Fruit fly (Drosophila melanogaster) whole organism, embryonic: Measurements from ENCODE around the gene Kat60.

ENCODE experiments used
- Aef1 ChIP-seq: fragments of 200-800 bp; sonication (Bioruptor generic); IDR thresholded peaks from 3 replicates; pipeline ENCODE4 v1.3.6; 2022; ENCODE audit warnings: missing biosample characterization, missing genetic modification characterization
- Antp ChIP-seq: fragments of 200-800 bp; sonication (Bioruptor generic); optimal IDR thresholded peaks from 3 replicates; lab custom pipeline; 2016; ENCODE audit warnings: missing biosample characterization, missing genetic modification characterization
- CG10267 ChIP-seq: fragments of 200-800 bp; sonication (Bioruptor generic); optimal IDR thresholded peaks from 2 replicates; lab custom pipeline; 2018; ENCODE audit warnings: missing biosample characterization, mild to moderate bottlenecking, missing genetic modification characterization, moderate library complexity
- CG10565 ChIP-seq: fragments of 200-800 bp; sonication (Bioruptor generic); optimal IDR thresholded peaks from 3 replicates; lab custom pipeline; 2016; ENCODE audit warnings: missing biosample characterization, mild to moderate bottlenecking, missing genetic modification characterization
- CG12236 ChIP-seq: fragments of 200-800 bp; sonication (Bioruptor generic); optimal IDR thresholded peaks from 2 replicates; lab custom pipeline; 2016; ENCODE audit warnings: missing biosample characterization, missing genetic modification characterization
- CG12391 ChIP-seq: fragments of 200-800 bp; sonication (Bioruptor generic); optimal IDR thresholded peaks from 3 replicates; lab custom pipeline; 2018; ENCODE audit warnings: missing biosample characterization, mild to moderate bottlenecking, missing genetic modification characterization, moderate library complexity
- CG13287 ChIP-seq: fragments of 200-800 bp; sonication (Bioruptor generic); IDR thresholded peaks from 2 replicates; pipeline ENCODE4 v1.3.6; 2022; ENCODE audit warnings: missing biosample characterization, missing genetic modification characterization; ENCODE audit not compliant: partially characterized antibody
- CG13424 ChIP-seq: fragments of 200-800 bp; sonication (Bioruptor generic); optimal IDR thresholded peaks from 2 replicates; lab custom pipeline; 2019; ENCODE audit warnings: missing biosample characterization, mild to moderate bottlenecking, missing genetic modification characterization, moderate library complexity
- CG15011 ChIP-seq: fragments of 200-800 bp; sonication (Bioruptor generic); optimal IDR thresholded peaks from 3 replicates; lab custom pipeline; 2018; ENCODE audit warnings: missing biosample characterization, mild to moderate bottlenecking, missing genetic modification characterization
- CG1529 ChIP-seq: fragments of 200-800 bp; sonication (Bioruptor generic); optimal IDR thresholded peaks from 3 replicates; lab custom pipeline; 2018; ENCODE audit warnings: missing biosample characterization, missing genetic modification characterization
- CG17829 ChIP-seq: fragments of 200-800 bp; optimal IDR thresholded peaks from 2 replicates; lab custom pipeline; 2019; ENCODE audit warnings: missing biosample characterization, mild to moderate bottlenecking, missing genetic modification characterization, moderate library complexity
- CG17912 ChIP-seq: fragments of 200-800 bp; sonication (Bioruptor generic); optimal IDR thresholded peaks from 2 replicates; lab custom pipeline; 2018; ENCODE audit warnings: missing biosample characterization, mild to moderate bottlenecking, missing genetic modification characterization
- CG2202 ChIP-seq: fragments of 200-800 bp; sonication (Bioruptor generic); optimal IDR thresholded peaks from 2 replicates; lab custom pipeline; 2018; ENCODE audit warnings: missing biosample characterization, mild to moderate bottlenecking, missing genetic modification characterization
- CG32767 ChIP-seq: fragments of 200-800 bp; sonication (Bioruptor generic); IDR thresholded peaks from 2 replicates; pipeline ENCODE4 v1.3.6; 2022; ENCODE audit warnings: missing biosample characterization, missing genetic modification characterization
- CG33557 ChIP-seq: fragments of 200-800 bp; sonication (Bioruptor generic); optimal IDR thresholded peaks from 2 replicates; lab custom pipeline; 2019; ENCODE audit warnings: missing biosample characterization, mild to moderate bottlenecking, missing genetic modification characterization, moderate library complexity
- CG4360 ChIP-seq: fragments of 200-800 bp; sonication (Bioruptor generic); IDR thresholded peaks from 2 replicates; pipeline ENCODE4 v1.3.6; 2022; ENCODE audit warnings: missing biosample characterization, missing genetic modification characterization
- CG4617 ChIP-seq: fragments of 200-800 bp; sonication (Bioruptor generic); optimal IDR thresholded peaks from 3 replicates; lab custom pipeline; 2016; ENCODE audit warnings: missing biosample characterization, missing genetic modification characterization, borderline replicate concordance
- CG7745 ChIP-seq: fragments of 200-800 bp; sonication (Bioruptor generic); optimal IDR thresholded peaks from 2 replicates; lab custom pipeline; 2018; ENCODE audit warnings: missing biosample characterization, mild to moderate bottlenecking, missing genetic modification characterization, moderate library complexity
- CG8281 ChIP-seq: fragments of 200-800 bp; sonication (Bioruptor generic); optimal IDR thresholded peaks from 2 replicates; lab custom pipeline; 2018; ENCODE audit warnings: missing biosample characterization, mild to moderate bottlenecking, missing genetic modification characterization, moderate library complexity
- CG9932 ChIP-seq: fragments of 200-800 bp; sonication (Bioruptor generic); IDR thresholded peaks from 2 replicates; pipeline ENCODE4 v1.3.6; 2022; ENCODE audit warnings: missing biosample characterization, missing genetic modification characterization
- Camta ChIP-seq: fragments of 200-800 bp; sonication (Bioruptor generic); optimal IDR thresholded peaks from 2 replicates; lab custom pipeline; 2016; ENCODE audit warnings: missing biosample characterization, missing genetic modification characterization
- Dfd ChIP-seq, 2 experiments: fragments of >200 bp; optimal IDR thresholded peaks; 2 replicates each; lab custom pipeline; 2017; ENCODE audit warnings: missing biosample characterization in 2 of 2, missing genetic modification characterization in 2 of 2
- HHEX ChIP-seq: fragments of 200-800 bp; sonication (Bioruptor generic); optimal IDR thresholded peaks from 3 replicates; lab custom pipeline; 2017; ENCODE audit warnings: missing biosample characterization, mild to moderate bottlenecking, missing genetic modification characterization, missing genetic modification reagents
- Hr39 ChIP-seq: fragments of >200 bp; optimal IDR thresholded peaks from 2 replicates; lab custom pipeline; 2017
- Hsf ChIP-seq: fragments of 200-800 bp; sonication (Bioruptor generic); optimal IDR thresholded peaks from 3 replicates; lab custom pipeline; 2016; ENCODE audit warnings: missing biosample characterization, missing genetic modification characterization
- Lhr ChIP-seq: fragments of 200-800 bp; sonication (Bioruptor generic); optimal IDR thresholded peaks from 3 replicates; lab custom pipeline; 2017; ENCODE audit warnings: mild to moderate bottlenecking, missing biosample characterization, missing genetic modification reagents, missing genetic modification characterization
- Lim3 ChIP-seq: fragments of 200-800 bp; sonication (Bioruptor generic); IDR thresholded peaks from 2 replicates; pipeline ENCODE4 v1.3.6; 2022; ENCODE audit warnings: missing biosample characterization, missing genetic modification characterization
- Lpt ChIP-seq: fragments of >200 bp; optimal IDR thresholded peaks from 2 replicates; lab custom pipeline; 2018; ENCODE audit warnings: missing biosample characterization, missing genetic modification characterization
- MBD-R2 ChIP-seq: fragments of 200-800 bp; sonication (Bioruptor generic); IDR thresholded peaks from 2 replicates; pipeline ENCODE4 v1.3.6; 2022; ENCODE audit warnings: missing biosample characterization, missing genetic modification characterization
- Myb ChIP-seq: fragments of 200-800 bp; sonication (Bioruptor generic); optimal IDR thresholded peaks from 2 replicates; lab custom pipeline; 2016; ENCODE audit warnings: missing biosample characterization, missing genetic modification characterization
- Opbp ChIP-seq: fragments of 200-800 bp; sonication (Bioruptor generic); IDR thresholded peaks from 3 replicates; pipeline ENCODE4 v1.3.6; 2022; ENCODE audit warnings: missing biosample characterization, missing genetic modification characterization; ENCODE audit not compliant: partially characterized antibody
- PHDP ChIP-seq: fragments of 200-800 bp; sonication (Bioruptor generic); optimal IDR thresholded peaks from 3 replicates; lab custom pipeline; 2018; ENCODE audit warnings: missing biosample characterization, mild to moderate bottlenecking, missing genetic modification characterization, moderate library complexity
- Taf1 ChIP-seq: fragments of 200-800 bp; sonication (Bioruptor generic); IDR thresholded peaks from 2 replicates; pipeline ENCODE4 v1.3.6; 2022; ENCODE audit warnings: missing biosample characterization, missing genetic modification characterization
- Trl ChIP-seq, 3 experiments: fragments of >200 bp in 2 of 3; fragments of 200-800 bp in 1 of 3; sonication (Bioruptor generic) in 1 of 3; optimal IDR thresholded peaks; 2 replicates in 1 of 3; 3 replicates in 2 of 3; lab custom pipeline; 2016 to 2017; ENCODE audit warnings: missing biosample characterization in 1 of 3, missing genetic modification characterization in 1 of 3
- Usf ChIP-seq: fragments of 200-800 bp; sonication (Bioruptor generic); optimal IDR thresholded peaks from 2 replicates; lab custom pipeline; 2017; ENCODE audit warnings: missing genotype, missing biosample characterization, missing genetic modification characterization
- ato ChIP-seq: fragments of 200-800 bp; sonication (Bioruptor generic); IDR thresholded peaks from 2 replicates; pipeline ENCODE4 v1.3.6; 2022; ENCODE audit warnings: missing biosample characterization, missing genetic modification characterization; ENCODE audit not compliant: partially characterized antibody
- chif ChIP-seq, 2 experiments: fragments of 200-800 bp; sonication (Bioruptor generic); optimal IDR thresholded peaks; 3 replicates each; lab custom pipeline; 2016; ENCODE audit warnings: missing biosample characterization in 2 of 2, missing genetic modification characterization in 2 of 2
- chinmo ChIP-seq: fragments of 200-800 bp; sonication (Bioruptor generic); IDR thresholded peaks from 4 replicates; pipeline ENCODE4 v1.3.6; 2022; ENCODE audit warnings: missing biosample characterization, missing genetic modification characterization; ENCODE audit not compliant: partially characterized antibody
- dmrt11E ChIP-seq: fragments of 200-800 bp; sonication (Bioruptor generic); optimal IDR thresholded peaks from 3 replicates; lab custom pipeline; 2018; ENCODE audit warnings: missing biosample characterization, mild to moderate bottlenecking, missing genetic modification characterization, moderate library complexity
- dysf ChIP-seq: fragments of 200-800 bp; sonication (Bioruptor generic); IDR thresholded peaks from 3 replicates; pipeline ENCODE4 v1.3.6; 2022; ENCODE audit warnings: missing biosample characterization, missing genetic modification characterization
- eve ChIP-seq, 2 experiments: fragments of >200 bp; optimal IDR thresholded peaks; 2 replicates each; lab custom pipeline; 2017; ENCODE audit warnings: missing biosample characterization in 2 of 2, missing genetic modification characterization in 2 of 2
- ewg ChIP-seq: fragments of 200-800 bp; sonication (Bioruptor generic); optimal IDR thresholded peaks from 3 replicates; lab custom pipeline; 2017; ENCODE audit warnings: mild to moderate bottlenecking, missing biosample characterization, missing genetic modification reagents, missing genetic modification characterization
- gce ChIP-seq: fragments of 200-800 bp; sonication (Bioruptor generic); IDR thresholded peaks from 3 replicates; pipeline ENCODE4 v1.3.6; 2022; ENCODE audit warnings: missing biosample characterization, missing genetic modification characterization
- hb ChIP-seq: fragments of 200-800 bp; sonication (Bioruptor generic); IDR thresholded peaks from 3 replicates; pipeline ENCODE4 v1.3.6; 2022; ENCODE audit warnings: missing biosample characterization, missing genetic modification characterization; ENCODE audit not compliant: partially characterized antibody
- hth ChIP-seq: fragments of >200 bp; optimal IDR thresholded peaks from 2 replicates; lab custom pipeline; 2017; ENCODE audit warnings: inconsistent platforms
- inv ChIP-seq: fragments of 200-800 bp; sonication (Bioruptor generic); IDR thresholded peaks from 2 replicates; pipeline ENCODE4 v1.3.6; 2022; ENCODE audit warnings: missing biosample characterization, missing genetic modification characterization; ENCODE audit not compliant: partially characterized antibody
- lola ChIP-seq, 3 experiments: fragments of >200 bp in 2 of 3; fragments of 200-800 bp in 1 of 3; sonication (Bioruptor generic) in 1 of 3; optimal IDR thresholded peaks; 2 replicates each; lab custom pipeline; 2017 to 2019; ENCODE audit warnings: missing biosample characterization in 3 of 3, missing genetic modification characterization in 3 of 3, mild to moderate bottlenecking in 1 of 3, moderate library complexity in 1 of 3
- pb ChIP-seq: fragments of 200-800 bp; sonication (Bioruptor generic); optimal IDR thresholded peaks from 3 replicates; lab custom pipeline; 2016; ENCODE audit warnings: missing biosample characterization, missing genetic modification characterization
- sug ChIP-seq: fragments of 200-800 bp; optimal IDR thresholded peaks from 2 replicates; lab custom pipeline; 2019; ENCODE audit warnings: missing biosample characterization, mild to moderate bottlenecking, missing genetic modification characterization, moderate library complexity
- trh ChIP-seq: fragments of 200-800 bp; sonication (Bioruptor generic); optimal IDR thresholded peaks from 2 replicates; lab custom pipeline; 2016; ENCODE audit warnings: missing biosample characterization, missing genetic modification characterization
- wek ChIP-seq: fragments of 200-800 bp; sonication (Bioruptor generic); optimal IDR thresholded peaks from 3 replicates; lab custom pipeline; 2018; ENCODE audit warnings: missing biosample characterization, mild to moderate bottlenecking, missing genetic modification characterization, moderate library complexity

The Kat60 gene

dm6 chr3R:5270806-5271205 lies 38.8 kb upstream of the Kat60 start (continued):
- TF ChIP-seq CG10565 (GFP tag; lab: Kevin White, UChicago) (no peak), CG13424 (tag; lab: Kevin White, UChicago) (no peak), Lpt (no peak), chinmo (0 out of 4 replicates have a peak, but pooled peaks have one; percentile 65), CG12236 (GFP tag; lab: Kevin White, UChicago) (no peak), CG1529 (GFP tag; lab: Kevin White, UChicago) (no peak), Aef1 (no peak; the same call in 2 of the 3 replicates), Dfd (GFP tag; optimal IDR thresholded peaks at IDR 0.05; lab: Kevin White, UChicago) (no peak), CG8281 (tag; lab: Kevin White, UChicago) (no peak), lola (GFP tag; optimal IDR thresholded peaks at IDR 0.05; lab: Kevin White, UChicago) (no peak), CG12391 (tag; lab: Kevin White, UChicago) (no peak), pb (no peak), PHDP (tag; lab: Kevin White, UChicago) (no peak), CG4360 (GFP tag; lab: Robert Waterston, UW) (no peak), CG15011 (GFP tag; lab: Kevin White, UChicago) (no peak), Trl (optimal IDR thresholded peaks at IDR 0.05; lab: Kevin White, UChicago) (no peak), Trl (GFP tag; optimal IDR thresholded peaks at IDR 0.05; lab: Kevin White, UChicago) (peak; percentile 16), Usf (GFP tag; lab: Kevin White, UChicago) (no peak), dmrt11E (no peak), Hsf (GFP tag; lab: Kevin White, UChicago) (no peak), Taf1 (GFP tag; lab: Robert Waterston, UW) (no peak), eve (GFP tag; optimal IDR thresholded peaks at IDR 0.05; lab: Kevin White, UChicago) (no peak), ato (GFP tag; lab: Robert Waterston, UW) (no peak), Lim3 (GFP tag; lab: Robert Waterston, UW) (no peak), ewg (peak; percentile 89), hth (lab: Kevin White, UChicago) (no peak), chif (GFP tag; optimal IDR thresholded peaks at IDR 0.05; lab: Kevin White, UChicago) (peak in 1 of 2 experiments; percentile 24), trh (GFP tag; lab: Kevin White, UChicago) (no peak), Camta (GFP tag; lab: Kevin White, UChicago) (no peak), HHEX (GFP tag; lab: Kevin White, UChicago) (peak; percentile 25), CG4617 (GFP tag; lab: Kevin White, UChicago) (no peak), Myb (GFP tag; lab: Kevin White, UChicago) (no peak), CG32767 (GFP tag; lab: Robert Waterston, UW) (no peak; the same call in 1 of the 2 replicates), wek (GFP tag; lab: Kevin White, UChicago) (no peak), Hr39 (no peak), CG17829 (tag; lab: Kevin White, UChicago) (peak; percentile 10), Antp (GFP tag; lab: Kevin White, UChicago) (no peak), Lhr (GFP tag; lab: Kevin White, UChicago) (no peak), inv (no peak), CG2202 (tag; lab: Kevin White, UChicago) (no peak), CG10267 (tag; lab: Kevin White, UChicago) (peak; percentile 76), CG17912 (GFP tag; lab: Kevin White, UChicago) (no peak), hb (no peak), sug (tag; lab: Kevin White, UChicago) (no peak), Opbp (GFP tag; lab: Robert Waterston, UW) (no peak), dysf (GFP tag; lab: Robert Waterston, UW) (0 out of 3 replicates have a peak, but pooled peaks have one; percentile 49), CG33557 (GFP tag; lab: Kevin White, UChicago) (no peak), MBD-R2 (GFP tag; lab: Robert Waterston, UW) (0 out of 2 replicates have a peak, but pooled peaks have one; percentile 36), CG9932 (GFP tag; lab: Robert Waterston, UW) (no peak), gce (no peak), CG13287 (GFP tag; lab: Robert Waterston, UW) (no peak), CG7745 (tag; lab: Kevin White, UChicago) (no peak)
